Worm (Caenorhabditis elegans): Measurements from ENCODE around the gene cpi-2.
"Not testable (repeated sequence)": the region's sequence is repeated elsewhere in the genome, so short reads cannot be mapped to it uniquely, and the experiment has no call there.

cpi-2 gene

ce11 chrV:6044448-6044847 is 586 bp downstream of the cpi-2 start:
- TF ChIP-seq T22C8.4 (GFP tag; IDR thresholded peaks at IDR 0.05) (no peak), ztf-23 (GFP tag; IDR thresholded peaks at IDR 0.05) (no peak), med-1 (GFP tag; optimal IDR thresholded peaks at IDR 0.05; ENCODE audit: insufficient read depth) (no peak), ref-1 (GFP tag; conservative IDR thresholded peaks at IDR 0.05) (no peak), ztf-29 (GFP tag; IDR thresholded peaks at IDR 0.05) (no peak), flt-1 (GFP tag; IDR thresholded peaks at IDR 0.05) (no peak), tab-1 (GFP tag; IDR thresholded peaks at IDR 0.05) (no peak), klf-2 (GFP tag; conservative IDR thresholded peaks at IDR 0.05) (no peak), cog-1 (tag; optimal IDR thresholded peaks at IDR 0.05) (no peak)

ce11 chrV:6044853-6045594 is 1.2 kb downstream of the cpi-2 start, which contains the start of gene R01B10.3:
Gene R01B10.3, minus strand, starts transcription at chrV:6045129.
- no peak for TF ChIP-seq ztf-23 (GFP tag; IDR thresholded peaks at IDR 0.05)
- no peak for TF ChIP-seq T22C8.4 (GFP tag; IDR thresholded peaks at IDR 0.05)
- TF ChIP-seq ref-1 (GFP tag; conservative IDR thresholded peaks at IDR 0.05): no peak
- TF ChIP-seq klf-2 (GFP tag; conservative IDR thresholded peaks at IDR 0.05): no peak
- no peak for TF ChIP-seq cog-1 (tag; optimal IDR thresholded peaks at IDR 0.05)
- no peak for TF ChIP-seq tab-1 (GFP tag; IDR thresholded peaks at IDR 0.05)
- no peak for TF ChIP-seq med-1 (GFP tag; optimal IDR thresholded peaks at IDR 0.05; ENCODE audit: insufficient read depth)
- no peak for TF ChIP-seq ztf-29 (GFP tag; IDR thresholded peaks at IDR 0.05)
- no peak for TF ChIP-seq flt-1 (GFP tag; IDR thresholded peaks at IDR 0.05)

ce11 chrV:6047818-6048217 is 4.0 kb downstream of the cpi-2 start, which contains the start of gene pgap-3:
Gene pgap-3, minus strand, starts transcription at chrV:6047918.
- TF ChIP-seq ztf-29 (GFP tag; IDR thresholded peaks at IDR 0.05): no peak
- no peak for TF ChIP-seq T22C8.4 (GFP tag; IDR thresholded peaks at IDR 0.05)
- no peak for TF ChIP-seq ref-1 (GFP tag; conservative IDR thresholded peaks at IDR 0.05)
- no peak for TF ChIP-seq cog-1 (tag; optimal IDR thresholded peaks at IDR 0.05)
- no peak for TF ChIP-seq med-1 (GFP tag; optimal IDR thresholded peaks at IDR 0.05; ENCODE audit: insufficient read depth)
- no peak for TF ChIP-seq klf-2 (GFP tag; conservative IDR thresholded peaks at IDR 0.05)
- no peak for TF ChIP-seq flt-1 (GFP tag; IDR thresholded peaks at IDR 0.05)
- no peak for TF ChIP-seq ztf-23 (GFP tag; IDR thresholded peaks at IDR 0.05)
- no peak for TF ChIP-seq tab-1 (GFP tag; IDR thresholded peaks at IDR 0.05)

ce11 chrV:6051159-6051558 is 7.3 kb downstream of the cpi-2 start, which contains the start of gene jamp-1:
Gene jamp-1, minus strand, starts transcription at chrV:6051259.
- TF ChIP-seq ztf-29 (GFP tag; IDR thresholded peaks at IDR 0.05) (no peak), klf-2 (GFP tag; conservative IDR thresholded peaks at IDR 0.05) (no peak), tab-1 (GFP tag; IDR thresholded peaks at IDR 0.05) (no peak), cog-1 (tag; optimal IDR thresholded peaks at IDR 0.05) (no peak), T22C8.4 (GFP tag; IDR thresholded peaks at IDR 0.05) (no peak), ztf-23 (GFP tag; IDR thresholded peaks at IDR 0.05) (no peak)

ce11 chrV:6053188-6053687 is 9.4 kb downstream of the cpi-2 start, which contains the start of gene seip-1:
Gene seip-1, minus strand, starts transcription at chrV:6053238.
- TF ChIP-seq med-1 (GFP tag; optimal IDR thresholded peaks at IDR 0.05; ENCODE audit: insufficient read depth): no peak
- TF ChIP-seq cog-1 (tag; optimal IDR thresholded peaks at IDR 0.05): peak; percentile 73
- peak; percentile 69 for TF ChIP-seq flt-1 (GFP tag; IDR thresholded peaks at IDR 0.05)

ce11 chrV:6055289-6055688 is 11.4 kb downstream of the cpi-2 start, which contains the start of gene srd-20:
Gene srd-20, plus strand, starts transcription at chrV:6055589.
- no peak for TF ChIP-seq flt-1 (GFP tag; IDR thresholded peaks at IDR 0.05)
- no peak for TF ChIP-seq med-1 (GFP tag; optimal IDR thresholded peaks at IDR 0.05; ENCODE audit: insufficient read depth)

DNA sequence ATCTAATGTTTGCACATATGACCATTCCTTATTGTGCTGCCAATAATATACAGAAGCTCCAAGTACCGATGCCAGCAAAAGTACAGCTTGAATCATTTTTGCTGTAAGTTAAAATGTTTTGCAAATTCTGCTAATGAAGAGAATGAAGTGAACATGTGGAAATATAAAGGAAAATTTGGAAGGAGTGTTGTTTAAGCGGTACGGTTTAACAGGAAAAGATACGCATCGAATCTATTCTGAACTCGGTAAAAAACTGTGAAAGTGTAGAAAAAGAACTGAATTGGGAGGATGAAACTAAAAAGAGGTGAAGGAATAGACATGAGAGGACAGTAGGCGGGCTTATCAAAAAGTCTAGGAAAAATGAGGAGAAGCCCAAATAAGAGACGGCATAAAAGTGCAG is 19.5 kb downstream of the cpi-2 start, which contains the start of gene Y38A10A.2:
TSS of gene Y38A10A.2 (minus strand) at position 101 of the 400 bp plus-strand sequence.
- TF ChIP-seq T22C8.4 (GFP tag; IDR thresholded peaks at IDR 0.05) (no peak), ztf-23 (GFP tag; IDR thresholded peaks at IDR 0.05) (no peak), ref-1 (GFP tag; conservative IDR thresholded peaks at IDR 0.05) (no peak), klf-2 (GFP tag; conservative IDR thresholded peaks at IDR 0.05) (no peak), tab-1 (GFP tag; IDR thresholded peaks at IDR 0.05) (no peak)

DNA sequence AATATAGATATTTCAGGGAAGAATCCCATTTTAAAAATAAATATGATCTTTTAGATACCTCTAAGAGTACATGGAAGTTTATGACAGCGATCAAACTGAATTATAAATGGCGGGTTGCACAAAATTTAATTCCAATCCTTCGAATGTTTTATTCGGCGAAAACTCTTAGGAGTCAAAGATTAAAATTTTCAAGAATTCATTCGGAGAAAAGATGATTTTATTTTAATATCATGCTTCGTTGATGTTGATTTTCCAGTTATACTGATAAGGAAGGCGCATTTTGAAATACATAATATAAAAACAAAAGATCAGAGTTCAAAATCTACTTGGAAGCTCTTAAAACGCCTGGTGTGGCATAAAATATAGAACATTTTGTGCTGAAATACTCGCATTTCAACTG is 23.2 kb downstream of the cpi-2 start, which contains the start of gene srh-10:
TSS of gene srh-10 (minus strand) at position 29 of the 400 bp plus-strand sequence.
- TF ChIP-seq T22C8.4 (GFP tag; IDR thresholded peaks at IDR 0.05): no peak

- TF ChIP-seq cog-1 (tag; optimal IDR thresholded peaks at IDR 0.05); klf-2 (GFP tag; conservative IDR thresholded peaks at IDR 0.05); tab-1 (GFP tag; IDR thresholded peaks at IDR 0.05): not testable (repeated sequence)
Measured at ce11 chrV:6069968-6070367, 26.1 kb downstream of the cpi-2 start, which contains the start of gene fbxa-214. Gene fbxa-214, minus strand, starts transcription at chrV:6070068.

- 0 out of 2 replicates have a peak, but pooled peaks have one; percentile 9 for TF ChIP-seq flt-1 (GFP tag; IDR thresholded peaks at IDR 0.05)
Measured at ce11 chrV:6072190-6072589, 28.3 kb downstream of the cpi-2 start.

DNA sequence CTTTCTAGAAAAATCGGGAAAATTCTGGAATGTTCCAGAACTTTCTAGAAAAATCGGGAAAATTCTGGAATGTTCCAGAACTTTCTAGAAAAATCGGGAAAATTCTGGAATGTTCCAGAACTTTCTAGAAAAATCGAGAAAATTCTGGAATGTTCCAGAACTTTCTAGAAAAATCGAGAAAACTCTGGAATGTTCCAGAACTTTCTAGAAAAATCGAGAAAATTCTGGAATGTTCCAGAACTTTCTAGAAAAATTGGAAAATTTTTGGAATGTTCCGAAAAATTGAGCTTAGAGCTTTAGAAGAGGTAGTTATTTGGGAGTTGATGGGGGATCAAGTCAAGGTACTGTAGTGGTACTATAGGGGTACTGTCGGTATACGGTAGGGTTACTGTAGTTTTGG is 45.1 kb downstream of the cpi-2 start:
- peak; percentile 23; the same call in 1 of the 2 replicates for TF ChIP-seq flt-1 (GFP tag; IDR thresholded peaks at IDR 0.05)

Data from whole organism, midembryonic.